Fruit fly (Drosophila melanogaster): ENCODE measurements around the gene Alg13.

- no peak for TF ChIP-seq CG5204 (GFP tag; optimal IDR thresholded peaks at IDR 0.05)
- TF ChIP-seq toe (GFP tag; optimal IDR thresholded peaks at IDR 0.05) = no peak
- TF ChIP-seq CG7101 (tag; optimal IDR thresholded peaks at IDR 0.05) = peak; percentile 30
- TF ChIP-seq CG33017 (tag; optimal IDR thresholded peaks at IDR 0.05) = peak; percentile 5
- no peak for TF ChIP-seq Hr96 (GFP tag; optimal IDR thresholded peaks at IDR 0.05)
- no peak for TF ChIP-seq kay (GFP tag; ENCODE audit: borderline replicate concordance)
Observed at dm6 chr3R:29130902-29131621, 7.3 kb downstream of the Alg13 start, which contains the start of the genes dgt6 and Vha100-1.

All from whole organism, adult.